Fruit fly (Drosophila melanogaster): ENCODE measurements around the gene Trf4-2.

- TF ChIP-seq ttk (optimal IDR thresholded peaks at IDR 0.05) (no peak), psq (optimal IDR thresholded peaks at IDR 0.05) (no peak), insv (optimal IDR thresholded peaks at IDR 0.05) (no peak), h (optimal IDR thresholded peaks at IDR 0.05) (no peak)
Measured at dm6 chr3R:24908034-24908433, 17.0 kb upstream of the Trf4-2 start.
